Worm (Caenorhabditis elegans): ENCODE measurements around the gene ugt-5.

DNA sequence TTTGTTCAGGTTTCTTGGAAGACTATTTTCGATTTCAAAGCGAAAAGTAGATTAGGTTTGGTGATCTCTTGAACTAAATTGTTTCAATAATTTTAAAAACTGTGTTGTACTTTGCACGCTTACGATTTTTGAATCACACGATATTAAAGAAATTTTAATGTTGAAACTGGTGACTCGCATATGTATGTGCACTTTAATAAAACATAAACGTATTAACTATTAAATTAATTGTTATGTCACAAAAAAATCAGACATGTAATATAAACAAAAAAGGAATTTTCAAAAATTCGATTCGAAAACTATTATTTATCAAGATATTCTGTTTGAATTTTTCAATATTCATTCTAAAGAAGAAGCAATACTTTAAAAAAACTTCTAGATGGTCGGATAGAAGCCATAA, 34.5 kb upstream of the ugt-5 start, which contains the start of gene ugt-15:
- TF ChIP-seq ztf-11 (tag; optimal IDR thresholded peaks at IDR 0.05) (no peak), nhr-76 (tag; optimal IDR thresholded peaks at IDR 0.05) (no peak), nhr-48 (tag; optimal IDR thresholded peaks at IDR 0.05) (no peak), hlh-30 (tag; optimal IDR thresholded peaks at IDR 0.05; ENCODE audit: insufficient read depth) (no peak), zag-1 (tag; optimal IDR thresholded peaks at IDR 0.05) (no peak), zip-2 (tag; optimal IDR thresholded peaks at IDR 0.05) (no peak), skn-1 (tag; optimal IDR thresholded peaks at IDR 0.05) (no peak), mxl-2 (GFP tag; conservative IDR thresholded peaks at IDR 0.05) (no peak), jun-1 (tag; optimal IDR thresholded peaks at IDR 0.05) (no peak), pqm-1 (tag; optimal IDR thresholded peaks at IDR 0.05) (no peak)
